Worm (Caenorhabditis elegans) whole organism, midembryonic: ENCODE results near the gene C36E6.8.
A peak's percentile ranks its signal among the peaks of the same experiment; 100 is the strongest.

Source experiments
- T22C8.4 ChIP-seq: fragments of 200-800 bp; sonication (Bioruptor generic); IDR thresholded peaks from 2 replicates; pipeline ENCODE4 v1.3.6; 2022; ENCODE audit warnings: missing genetic modification characterization, missing compliant biosample characterization
- cog-1 ChIP-seq: sonication (generic microtip); optimal IDR thresholded peaks from 2 replicates; lab custom pipeline; 2016; ENCODE audit warnings: missing genetic modification characterization, missing compliant biosample characterization
- flt-1 ChIP-seq: fragments of 200-800 bp; sonication (Bioruptor generic); IDR thresholded peaks from 2 replicates; pipeline ENCODE4 v1.3.6; 2022; ENCODE audit warnings: missing genetic modification characterization, missing compliant biosample characterization
- klf-2 ChIP-seq: fragments of 200-800 bp; sonication (Bioruptor generic); conservative IDR thresholded peaks from 2 replicates; pipeline ENCODE4 v1.3.6; 2022; ENCODE audit warnings: missing genetic modification reagents, missing genetic modification characterization, missing compliant biosample characterization
- med-1 ChIP-seq: sonication (generic microtip); optimal IDR thresholded peaks from 2 replicates; lab custom pipeline; 2017; ENCODE audit warnings: missing genetic modification characterization, mild to moderate bottlenecking, missing compliant biosample characterization, antibody characterized with exemption, missing genetic modification reagents; ENCODE audit not compliant: insufficient read depth
- ref-1 ChIP-seq: fragments of 200-800 bp; sonication (Bioruptor generic); conservative IDR thresholded peaks from 2 replicates; pipeline ENCODE4 v1.3.6; 2022; ENCODE audit warnings: missing genetic modification reagents, missing genetic modification characterization, missing compliant biosample characterization
- tab-1 ChIP-seq: fragments of 200-800 bp; sonication (Bioruptor generic); IDR thresholded peaks from 2 replicates; pipeline ENCODE4 v1.3.6; 2022; ENCODE audit warnings: missing genetic modification characterization, missing compliant biosample characterization
- ztf-23 ChIP-seq: fragments of 200-800 bp; sonication (Bioruptor generic); IDR thresholded peaks from 2 replicates; pipeline ENCODE4 v1.3.6; 2022; ENCODE audit warnings: missing genetic modification reagents, missing genetic modification characterization, missing compliant biosample characterization
- ztf-29 ChIP-seq: fragments of 200-800 bp; sonication (Bioruptor generic); IDR thresholded peaks from 2 replicates; pipeline ENCODE4 v1.3.6; 2022; ENCODE audit warnings: missing genetic modification reagents, missing genetic modification characterization, missing compliant biosample characterization

The C36E6.8 gene

ce11 chrX:17438386-17438785 is at the start of gene C36E6.8:
C36E6.8 (plus strand) TSS chrX:17438686.
- TF ChIP-seq flt-1 (GFP tag; lab: Robert Waterston, UW): no peak
- no peak for TF ChIP-seq med-1 (GFP tag; lab: Kevin White, UChicago)
- TF ChIP-seq tab-1 (GFP tag; lab: Robert Waterston, UW): no peak
- TF ChIP-seq cog-1 (tag; lab: Kevin White, UChicago): no peak
- TF ChIP-seq ztf-29 (GFP tag; lab: Robert Waterston, UW): no peak
- no peak for TF ChIP-seq klf-2 (GFP tag; lab: Robert Waterston, UW)
- TF ChIP-seq ztf-23 (GFP tag; lab: Robert Waterston, UW): no peak
- no peak for TF ChIP-seq T22C8.4 (GFP tag; lab: Robert Waterston, UW)
- TF ChIP-seq ref-1 (GFP tag; lab: Robert Waterston, UW): no peak

DNA sequence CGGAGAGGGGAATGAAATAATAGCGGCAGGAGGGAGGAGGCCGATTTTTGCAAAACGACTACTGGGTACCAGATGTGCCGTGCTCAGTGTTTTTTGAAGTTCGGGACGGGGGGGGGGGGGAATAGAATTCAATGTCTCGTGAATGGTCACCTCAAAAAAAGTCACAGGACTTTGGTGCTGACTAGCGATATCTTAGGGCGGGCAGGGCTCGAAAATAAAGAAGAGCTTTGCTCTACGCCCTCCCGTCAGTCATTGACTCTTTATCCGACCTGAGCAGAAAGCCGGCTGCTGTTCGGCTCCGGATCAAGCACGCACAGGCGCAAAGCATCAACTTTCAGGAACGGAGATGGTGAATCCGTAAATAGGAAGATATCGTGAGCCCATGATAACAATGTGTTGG is 48.0 kb upstream of the C36E6.8 start:
- TF ChIP-seq ref-1 (GFP tag; lab: Robert Waterston, UW) (no peak), med-1 (GFP tag; lab: Kevin White, UChicago) (no peak), flt-1 (GFP tag; lab: Robert Waterston, UW) (no peak), T22C8.4 (GFP tag; lab: Robert Waterston, UW) (no peak), ztf-29 (GFP tag; lab: Robert Waterston, UW) (no peak), ztf-23 (GFP tag; lab: Robert Waterston, UW) (no peak), cog-1 (tag; lab: Kevin White, UChicago) (no peak), tab-1 (GFP tag; lab: Robert Waterston, UW) (no peak), klf-2 (GFP tag; lab: Robert Waterston, UW) (no peak)

ce11 chrX:17391515-17391914 is 47.0 kb upstream of the C36E6.8 start, which contains the start of gene F10D7.5:
F10D7.5 (minus strand) TSS chrX:17391615.
- no peak for TF ChIP-seq flt-1 (GFP tag; lab: Robert Waterston, UW)
- TF ChIP-seq ztf-23 (GFP tag; lab: Robert Waterston, UW): no peak
- no peak for TF ChIP-seq med-1 (GFP tag; lab: Kevin White, UChicago)
- TF ChIP-seq klf-2 (GFP tag; lab: Robert Waterston, UW): no peak
- TF ChIP-seq tab-1 (GFP tag; lab: Robert Waterston, UW): no peak
- no peak for TF ChIP-seq ref-1 (GFP tag; lab: Robert Waterston, UW)
- no peak for TF ChIP-seq ztf-29 (GFP tag; lab: Robert Waterston, UW)
- no peak for TF ChIP-seq cog-1 (tag; lab: Kevin White, UChicago)
- no peak for TF ChIP-seq T22C8.4 (GFP tag; lab: Robert Waterston, UW)

DNA sequence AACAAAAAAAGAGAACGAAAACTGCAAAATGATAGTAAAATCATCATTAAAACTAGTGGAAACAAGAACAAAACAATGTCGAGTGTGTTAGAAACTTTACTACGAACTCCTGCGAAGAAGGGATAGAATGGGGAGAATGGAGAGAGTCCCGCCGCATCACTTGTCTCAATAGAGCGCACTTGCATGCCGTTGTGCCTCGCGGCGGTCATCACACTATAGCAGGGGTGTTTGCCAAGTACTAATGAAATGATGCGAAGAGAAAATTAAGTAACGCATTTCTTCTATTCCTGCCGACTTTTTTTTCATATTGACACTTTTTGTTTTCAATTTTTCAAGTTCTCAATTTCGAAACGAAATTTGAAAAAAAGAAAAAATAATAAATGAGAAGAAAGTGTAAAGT is 46.3 kb upstream of the C36E6.8 start:
- TF ChIP-seq ztf-29 (GFP tag; lab: Robert Waterston, UW) (no peak), cog-1 (tag; lab: Kevin White, UChicago) (peak; percentile 39), ztf-23 (GFP tag; lab: Robert Waterston, UW) (no peak), T22C8.4 (GFP tag; lab: Robert Waterston, UW) (no peak), flt-1 (GFP tag; lab: Robert Waterston, UW) (no peak), ref-1 (GFP tag; lab: Robert Waterston, UW) (no peak), med-1 (GFP tag; lab: Kevin White, UChicago) (no peak), klf-2 (GFP tag; lab: Robert Waterston, UW) (no peak), tab-1 (GFP tag; lab: Robert Waterston, UW) (no peak)

DNA sequence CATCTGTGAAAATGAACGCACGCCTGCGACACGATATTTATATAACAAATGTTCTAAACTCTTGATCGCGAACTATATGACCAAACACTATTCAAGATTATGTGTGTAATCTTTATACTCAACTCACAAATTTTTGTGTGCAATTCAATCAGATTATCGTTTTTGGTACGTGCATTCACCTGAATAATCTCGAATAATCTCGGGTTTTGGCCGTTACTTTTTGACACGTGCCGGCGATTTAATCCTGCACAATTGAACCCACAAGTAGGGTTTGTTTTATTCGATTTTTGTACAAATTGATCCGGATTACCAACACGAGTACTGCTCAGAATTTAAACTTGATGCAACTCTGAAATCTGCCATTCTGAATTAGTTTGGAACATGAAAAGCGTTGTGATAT is 42.0 kb upstream of the C36E6.8 start, which contains the start of the genes vap-1 and F11C7.2:
TSS of gene vap-1 (minus strand) at position 101 of the 400 bp plus-strand sequence.
TSS of gene F11C7.2 (plus strand) at position 359 of the 400 bp plus-strand sequence.
- TF ChIP-seq cog-1 (tag; lab: Kevin White, UChicago) (no peak), ref-1 (GFP tag; lab: Robert Waterston, UW) (no peak), ztf-29 (GFP tag; lab: Robert Waterston, UW) (no peak), med-1 (GFP tag; lab: Kevin White, UChicago) (no peak), flt-1 (GFP tag; lab: Robert Waterston, UW) (no peak), T22C8.4 (GFP tag; lab: Robert Waterston, UW) (no peak), ztf-23 (GFP tag; lab: Robert Waterston, UW) (no peak)

DNA sequence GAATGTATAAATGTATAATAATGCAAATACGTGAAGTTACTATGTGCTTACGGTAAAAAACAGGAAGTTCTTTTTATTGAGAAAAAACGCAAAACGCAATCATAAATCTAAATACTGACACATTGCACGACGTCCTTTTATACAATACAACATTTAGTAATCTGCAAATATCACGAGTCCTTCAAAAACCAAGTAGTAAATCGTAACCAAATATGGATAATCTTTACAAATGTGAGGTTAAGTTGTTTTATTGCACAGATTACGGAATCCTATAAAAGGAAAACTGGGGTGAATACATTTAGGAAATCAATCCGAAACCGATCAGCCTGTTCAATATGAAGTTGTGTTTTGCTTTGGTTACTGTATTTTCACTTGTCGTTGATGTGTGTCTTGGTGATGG is 40.2 kb upstream of the C36E6.8 start, which contains the start of gene F11C7.7:
TSS of gene F11C7.7 (plus strand) at position 301 of the 400 bp plus-strand sequence.
- TF ChIP-seq T22C8.4 (GFP tag; lab: Robert Waterston, UW) (no peak), flt-1 (GFP tag; lab: Robert Waterston, UW) (no peak), ref-1 (GFP tag; lab: Robert Waterston, UW) (no peak), med-1 (GFP tag; lab: Kevin White, UChicago) (no peak), klf-2 (GFP tag; lab: Robert Waterston, UW) (no peak), cog-1 (tag; lab: Kevin White, UChicago) (no peak)

DNA sequence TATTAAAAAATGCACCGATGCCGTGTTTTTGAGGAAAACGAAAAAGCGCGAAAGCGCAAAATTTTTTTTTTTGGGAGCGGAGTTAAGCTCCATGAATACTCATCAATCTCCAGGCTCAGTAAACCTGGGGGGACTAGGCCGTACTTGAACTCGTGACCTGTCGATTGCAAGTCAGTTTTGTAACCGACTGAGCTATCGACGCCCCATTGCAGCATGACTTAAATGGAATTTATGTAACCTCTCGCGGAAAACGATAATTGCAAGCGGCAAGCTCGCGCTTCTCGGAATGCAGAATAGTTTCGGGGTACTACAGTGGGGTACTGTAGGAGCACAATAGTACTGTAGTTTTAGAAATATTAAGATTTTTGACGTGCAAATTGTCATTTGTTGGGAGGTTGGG is 38.1 kb upstream of the C36E6.8 start:
- TF ChIP-seq T22C8.4 (GFP tag; lab: Robert Waterston, UW): no peak
- no peak for TF ChIP-seq ztf-23 (GFP tag; lab: Robert Waterston, UW)
- TF ChIP-seq med-1 (GFP tag; lab: Kevin White, UChicago): no peak
- no peak for TF ChIP-seq klf-2 (GFP tag; lab: Robert Waterston, UW)
- TF ChIP-seq cog-1 (tag; lab: Kevin White, UChicago): no peak
- no peak for TF ChIP-seq flt-1 (GFP tag; lab: Robert Waterston, UW)
- no peak for TF ChIP-seq tab-1 (GFP tag; lab: Robert Waterston, UW)
- TF ChIP-seq ztf-29 (GFP tag; lab: Robert Waterston, UW): no peak
- no peak for TF ChIP-seq ref-1 (GFP tag; lab: Robert Waterston, UW)

- TF ChIP-seq T22C8.4 (GFP tag; lab: Robert Waterston, UW): no peak
- TF ChIP-seq med-1 (GFP tag; lab: Kevin White, UChicago): no peak
- no peak for TF ChIP-seq ztf-29 (GFP tag; lab: Robert Waterston, UW)
- TF ChIP-seq cog-1 (tag; lab: Kevin White, UChicago): no peak
- TF ChIP-seq ref-1 (GFP tag; lab: Robert Waterston, UW): no peak
- no peak for TF ChIP-seq flt-1 (GFP tag; lab: Robert Waterston, UW)
- no peak for TF ChIP-seq tab-1 (GFP tag; lab: Robert Waterston, UW)
- no peak for TF ChIP-seq ztf-23 (GFP tag; lab: Robert Waterston, UW)
- TF ChIP-seq klf-2 (GFP tag; lab: Robert Waterston, UW): no peak
Observed at ce11 chrX:17401264-17401663, 37.2 kb upstream of the C36E6.8 start, which contains the start of gene F11C7.6. F11C7.6 (plus strand) TSS chrX:17401564.
